Worm (Caenorhabditis elegans): ENCODE measurements around the gene C09E7.7.

DNA sequence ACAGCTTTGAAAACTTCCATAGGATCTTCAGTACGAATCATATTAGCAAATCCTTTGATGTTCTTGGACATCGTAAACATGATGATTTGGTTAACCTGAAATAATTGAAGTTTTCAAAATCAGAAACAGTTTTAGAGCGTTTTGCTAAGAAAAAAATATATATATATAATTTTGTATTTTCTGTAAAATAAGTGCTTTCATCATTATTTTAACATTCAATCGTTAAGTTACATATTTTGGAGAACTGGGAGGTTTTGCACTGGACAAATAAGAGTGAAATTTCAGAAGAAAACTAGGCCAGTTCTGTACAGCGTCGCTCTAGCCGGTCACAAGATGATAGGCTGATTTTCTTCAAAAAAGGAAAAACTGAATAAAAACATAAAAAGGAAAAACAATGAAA, 27.5 kb upstream of the C09E7.7 start, which contains the start of gene F27B3.6:
- TF ChIP-seq ama-1 (optimal IDR thresholded peaks at IDR 0.05), result no peak
- TF ChIP-seq T23F11.4 (GFP tag; optimal IDR thresholded peaks at IDR 0.05), result no peak
- no peak for TF ChIP-seq nhr-11 (tag; optimal IDR thresholded peaks at IDR 0.05)
- no peak for TF ChIP-seq ceh-24 (tag; optimal IDR thresholded peaks at IDR 0.05)
